Fruit fly (Drosophila melanogaster) whole organism, embryonic: ENCODE measurements around the gene dally.
A peak's percentile ranks its signal among the peaks of the same experiment; 100 is the strongest.

Experiments
- Ada2b ChIP-seq: fragments of 200-800 bp; sonication (Bioruptor generic); IDR thresholded peaks from 2 replicates; pipeline ENCODE4 v1.3.6; 2022; ENCODE audit warnings: missing biosample characterization, missing genetic modification characterization
- Awh ChIP-seq: fragments of 200-800 bp; sonication (Bioruptor generic); IDR thresholded peaks from 2 replicates; pipeline ENCODE4, ENCODE4 v1.3.6; 2022; ENCODE audit warnings: missing biosample characterization, missing genetic modification characterization
- CG10274 ChIP-seq: fragments of 200-800 bp; sonication (Bioruptor generic); optimal IDR thresholded peaks from 3 replicates; lab custom pipeline; 2017; ENCODE audit warnings: missing biosample characterization, mild to moderate bottlenecking, missing genetic modification characterization
- CG11093 ChIP-seq: fragments of 200-800 bp; sonication (Bioruptor generic); IDR thresholded peaks from 3 replicates; pipeline ENCODE4 v1.3.6; 2022; ENCODE audit warnings: missing biosample characterization, missing genetic modification characterization
- CG14667 ChIP-seq: fragments of 200-800 bp; sonication (Bioruptor generic); IDR thresholded peaks from 2 replicates; pipeline ENCODE4 v1.3.6; 2022; ENCODE audit warnings: missing biosample characterization, missing genetic modification characterization
- CG2678 ChIP-seq: fragments of 200-800 bp; sonication (Bioruptor generic); optimal IDR thresholded peaks from 3 replicates; lab custom pipeline; 2019; ENCODE audit warnings: missing biosample characterization, mild to moderate bottlenecking, missing genetic modification characterization, moderate library complexity
- CG30403 ChIP-seq: fragments of 200-800 bp; sonication (Bioruptor generic); optimal IDR thresholded peaks from 3 replicates; lab custom pipeline; 2016; ENCODE audit warnings: missing biosample characterization, missing genetic modification characterization
- CG31441 ChIP-seq: fragments of 200-800 bp; sonication (Bioruptor generic); IDR thresholded peaks from 2 replicates; pipeline ENCODE4 v1.3.6; 2022; ENCODE audit warnings: missing biosample characterization, missing genetic modification characterization
- CG32532 ChIP-seq: fragments of 200-800 bp; sonication (Bioruptor generic); IDR thresholded peaks from 2 replicates; pipeline ENCODE4 v1.3.6; 2022; ENCODE audit warnings: missing biosample characterization, missing genetic modification characterization
- CG3281 ChIP-seq: fragments of 200-800 bp; sonication (Bioruptor generic); optimal IDR thresholded peaks from 3 replicates; lab custom pipeline; 2017; ENCODE audit warnings: missing biosample characterization, mild to moderate bottlenecking, missing genetic modification characterization
- CG4404 ChIP-seq: fragments of 200-800 bp; sonication (Bioruptor generic); IDR thresholded peaks from 2 replicates; pipeline ENCODE4 v1.3.6; 2022; ENCODE audit warnings: missing biosample characterization, missing genetic modification characterization
- CG6689 ChIP-seq: fragments of 200-800 bp; sonication (Bioruptor generic); IDR thresholded peaks from 2 replicates; pipeline ENCODE4 v1.3.6; 2022; ENCODE audit warnings: missing biosample characterization, missing genetic modification characterization
- Chrac-16 ChIP-seq: fragments of 200-800 bp; sonication (Bioruptor generic); optimal IDR thresholded peaks from 3 replicates; lab custom pipeline; 2016; ENCODE audit warnings: missing biosample characterization, missing genetic modification characterization
- D19B ChIP-seq: fragments of 200-800 bp; sonication (Bioruptor generic); optimal IDR thresholded peaks from 2 replicates; lab custom pipeline; 2017; ENCODE audit warnings: missing biosample characterization, mild to moderate bottlenecking, missing genetic modification characterization
- Dip2 ChIP-seq: fragments of 200-800 bp; sonication (Bioruptor generic); IDR thresholded peaks from 2 replicates; pipeline ENCODE4 v1.3.6; 2022; ENCODE audit warnings: missing biosample characterization, missing genetic modification characterization
- Fer1 ChIP-seq: fragments of 200-800 bp; sonication (Bioruptor generic); optimal IDR thresholded peaks from 2 replicates; lab custom pipeline; 2017; ENCODE audit warnings: missing biosample characterization, mild to moderate bottlenecking, missing genetic modification characterization
- GATAe ChIP-seq: fragments of 200-800 bp; sonication (Bioruptor generic); conservative IDR thresholded peaks from 2 replicates; pipeline ENCODE4 v1.3.6; 2022; ENCODE audit warnings: missing biosample characterization, missing genetic modification characterization
- Gug ChIP-seq: fragments of 200-800 bp; sonication (Bioruptor generic); IDR thresholded peaks from 4 replicates; pipeline ENCODE4 v1.3.6; 2022; ENCODE audit warnings: missing biosample characterization, missing genetic modification characterization
- HLH54F ChIP-seq: fragments of 200-800 bp; sonication (Bioruptor generic); optimal IDR thresholded peaks from 3 replicates; lab custom pipeline; 2016; ENCODE audit warnings: missing biosample characterization, missing genetic modification characterization
- Jarid2 ChIP-seq: fragments of 200-800 bp; sonication (Bioruptor generic); optimal IDR thresholded peaks from 3 replicates; lab custom pipeline; 2017; ENCODE audit warnings: mild to moderate bottlenecking, missing biosample characterization, missing genetic modification reagents, missing genetic modification characterization
- Mes4 ChIP-seq: fragments of 200-800 bp; sonication (Bioruptor generic); optimal IDR thresholded peaks from 2 replicates; lab custom pipeline; 2016; ENCODE audit warnings: missing biosample characterization, missing genetic modification characterization
- Optix ChIP-seq: fragments of 200-800 bp; sonication (Bioruptor generic); IDR thresholded peaks from 3 replicates; pipeline ENCODE4 v1.3.6; 2022; ENCODE audit warnings: missing biosample characterization, missing genetic modification characterization
- PHDP ChIP-seq: fragments of 200-800 bp; sonication (Bioruptor generic); optimal IDR thresholded peaks from 3 replicates; lab custom pipeline; 2018; ENCODE audit warnings: missing biosample characterization, mild to moderate bottlenecking, missing genetic modification characterization, moderate library complexity
- TFAM ChIP-seq: fragments of 200-800 bp; sonication (Bioruptor generic); optimal IDR thresholded peaks from 2 replicates; lab custom pipeline; 2017; ENCODE audit warnings: missing biosample characterization, missing genetic modification characterization, inconsistent platforms
- abd-A ChIP-seq: fragments of 200-800 bp; sonication (Bioruptor generic); optimal IDR thresholded peaks from 3 replicates; lab custom pipeline; 2019; ENCODE audit warnings: missing biosample characterization, mild to moderate bottlenecking, missing genetic modification characterization, moderate library complexity
- ase ChIP-seq: fragments of 200-800 bp; sonication (Bioruptor generic); IDR thresholded peaks from 3 replicates; pipeline ENCODE4 v1.3.6; 2022; ENCODE audit warnings: missing biosample characterization, missing genetic modification characterization
- chm ChIP-seq: fragments of 200-800 bp; sonication (Bioruptor generic); IDR thresholded peaks from 2 replicates; pipeline ENCODE4 v1.3.6; 2022; ENCODE audit warnings: missing biosample characterization, missing genetic modification characterization
- ci ChIP-seq: fragments of 200-800 bp; sonication (Bioruptor generic); IDR thresholded peaks from 3 replicates; pipeline ENCODE4 v1.3.6; 2022; ENCODE audit warnings: missing biosample characterization, missing genetic modification characterization
- corto ChIP-seq: fragments of 200-800 bp; sonication (Bioruptor generic); optimal IDR thresholded peaks from 2 replicates; lab custom pipeline; 2016; ENCODE audit warnings: missing biosample characterization, mild to moderate bottlenecking, missing genetic modification characterization, moderate library complexity
- dimm ChIP-seq: fragments of 200-800 bp; sonication (Bioruptor generic); IDR thresholded peaks from 2 replicates; pipeline ENCODE4 v1.3.6; 2022; ENCODE audit warnings: missing biosample characterization, missing genetic modification characterization
- dysf ChIP-seq: fragments of 200-800 bp; sonication (Bioruptor generic); IDR thresholded peaks from 3 replicates; pipeline ENCODE4 v1.3.6; 2022; ENCODE audit warnings: missing biosample characterization, missing genetic modification characterization
- gem ChIP-seq: fragments of 200-800 bp; sonication (Bioruptor generic); optimal IDR thresholded peaks from 2 replicates; lab custom pipeline; 2019; ENCODE audit warnings: missing biosample characterization, mild to moderate bottlenecking, missing genetic modification characterization, moderate library complexity
- hth ChIP-seq: fragments of >200 bp; optimal IDR thresholded peaks from 2 replicates; lab custom pipeline; 2017; ENCODE audit warnings: inconsistent platforms
- ind ChIP-seq: fragments of 200-800 bp; sonication (Bioruptor generic); optimal IDR thresholded peaks from 3 replicates; lab custom pipeline; 2016; ENCODE audit warnings: missing biosample characterization, missing genetic modification characterization
- lab ChIP-seq: fragments of 200-800 bp; sonication (Bioruptor generic); optimal IDR thresholded peaks from 3 replicates; lab custom pipeline; 2017; ENCODE audit warnings: missing biosample characterization, missing genetic modification characterization, mild to moderate bottlenecking, moderate library complexity, missing genetic modification reagents
- lmd ChIP-seq: fragments of 200-800 bp; sonication (Bioruptor generic); IDR thresholded peaks from 2 replicates; pipeline ENCODE4 v1.3.6; 2022; ENCODE audit warnings: missing biosample characterization, missing genetic modification characterization
- oc ChIP-seq: fragments of 200-800 bp; sonication (Bioruptor generic); optimal IDR thresholded peaks from 2 replicates; lab custom pipeline; 2018; ENCODE audit warnings: missing biosample characterization, mild to moderate bottlenecking, missing genetic modification characterization, moderate library complexity
- onecut ChIP-seq: fragments of 200-800 bp; sonication (Bioruptor generic); IDR thresholded peaks from 2 replicates; pipeline ENCODE4 v1.3.6; 2022; ENCODE audit warnings: missing biosample characterization, missing genetic modification characterization
- org-1 ChIP-seq: fragments of 200-800 bp; sonication (Bioruptor generic); optimal IDR thresholded peaks from 2 replicates; lab custom pipeline; 2017; ENCODE audit warnings: missing biosample characterization, missing genetic modification characterization
- pan ChIP-seq, 4 experiments: fragments of >200 bp in 3 of 4; fragments of 200-800 bp in 1 of 4; sonication (Bioruptor generic) in 1 of 4; optimal IDR thresholded peaks in 3 of 4; IDR thresholded peaks in 1 of 4; 2 replicates each; pipeline versions ENCODE4 v1.3.6 to Lab custom; 2017 to 2022; ENCODE audit warnings: missing biosample characterization in 2 of 4, missing genetic modification characterization in 2 of 4, mixed read lengths in 1 of 4
- pita ChIP-seq: fragments of 200-800 bp; sonication (Bioruptor generic); optimal IDR thresholded peaks from 2 replicates; lab custom pipeline; 2017; ENCODE audit warnings: missing biosample characterization, mild to moderate bottlenecking, missing genetic modification characterization
- psq ChIP-seq: fragments of 200-800 bp; sonication (Bioruptor generic); optimal IDR thresholded peaks from 2 replicates; lab custom pipeline; 2017; ENCODE audit warnings: missing biosample characterization, missing genetic modification characterization
- pum ChIP-seq: fragments of 200-800 bp; sonication (Bioruptor generic); optimal IDR thresholded peaks from 2 replicates; lab custom pipeline; 2016; ENCODE audit warnings: missing biosample characterization, missing genetic modification characterization
- ranshi ChIP-seq: fragments of 200-800 bp; sonication (Bioruptor generic); IDR thresholded peaks from 2 replicates; pipeline ENCODE4 v1.3.6; 2022; ENCODE audit warnings: missing biosample characterization, missing genetic modification characterization
- sd ChIP-seq: fragments of 200-800 bp; sonication (Bioruptor generic); optimal IDR thresholded peaks from 3 replicates; lab custom pipeline; 2018; ENCODE audit warnings: missing biosample characterization, mild to moderate bottlenecking, missing genetic modification characterization, moderate library complexity
- sens ChIP-seq: fragments of 200-800 bp; sonication (Bioruptor generic); peaks from one replicate; lab custom pipeline; 2016; ENCODE audit warnings: missing biosample characterization, missing genetic modification characterization
- slbo ChIP-seq: fragments of 200-800 bp; sonication (Bioruptor generic); IDR thresholded peaks from 2 replicates; pipeline ENCODE4 v1.3.6; 2022; ENCODE audit warnings: missing biosample characterization, missing genetic modification characterization
- tap ChIP-seq: fragments of 200-800 bp; optimal IDR thresholded peaks from 3 replicates; lab custom pipeline; 2019; ENCODE audit warnings: missing biosample characterization, mild to moderate bottlenecking, missing genetic modification characterization, moderate library complexity
- tio ChIP-seq: fragments of 200-800 bp; sonication (Bioruptor generic); optimal IDR thresholded peaks from 2 replicates; lab custom pipeline; 2017; ENCODE audit warnings: missing biosample characterization, missing genetic modification characterization, inconsistent platforms
- vvl ChIP-seq: fragments of 200-800 bp; sonication (Bioruptor generic); IDR thresholded peaks from 2 replicates; pipeline ENCODE4 v1.3.6; 2022; ENCODE audit warnings: missing biosample characterization, missing genetic modification characterization

Gene dally

dm6 chr3L:8851950-8852349 is 24.6 kb downstream of the dally start:
- peak; percentile 44 for TF ChIP-seq sens (GFP tag; lab: Kevin White, UChicago)
- TF ChIP-seq onecut, result 0 out of 2 replicates have a peak, but pooled peaks have one; percentile 4
- TF ChIP-seq abd-A (tag; lab: Kevin White, UChicago), result peak; percentile 10
- no peak for TF ChIP-seq Jarid2 (GFP tag; lab: Kevin White, UChicago)
- no peak for TF ChIP-seq psq (GFP tag; lab: Kevin White, UChicago)
- TF ChIP-seq oc, result peak; percentile 10

- no peak for TF ChIP-seq hth (lab: Kevin White, UChicago)
- TF ChIP-seq tap, result no peak
- TF ChIP-seq CG2678 (tag; lab: Kevin White, UChicago), result peak; percentile 31
- peak; percentile 20 for TF ChIP-seq Chrac-16 (GFP tag; lab: Kevin White, UChicago)
- TF ChIP-seq pita (GFP tag; lab: Kevin White, UChicago), result no peak
- TF ChIP-seq lmd (GFP tag; lab: Robert Waterston, UW), result peak; percentile 47
- TF ChIP-seq tio (GFP tag; lab: Kevin White, UChicago), result no peak
- TF ChIP-seq CG31441 (GFP tag; lab: Robert Waterston, UW), result 0 out of 2 replicates have a peak, but pooled peaks have one; percentile 31
- no peak for TF ChIP-seq chm (GFP tag; lab: Robert Waterston, UW)
- TF ChIP-seq CG11093 (GFP tag; lab: Robert Waterston, UW), result 0 out of 3 replicates have a peak, but pooled peaks have one; percentile 17
- TF ChIP-seq dysf, result peak; percentile 50; the same call in 2 of the 3 replicates
- TF ChIP-seq CG32532, result peak; percentile 63
- no peak for TF ChIP-seq Dip2
- TF ChIP-seq corto (GFP tag; lab: Kevin White, UChicago), result no peak
- TF ChIP-seq Optix (GFP tag; lab: Robert Waterston, UW), result peak; percentile 47; the same call in 1 of the 3 replicates
- TF ChIP-seq CG3281, result peak; percentile 17
- no peak for TF ChIP-seq HLH54F
- TF ChIP-seq Ada2b (GFP tag; lab: Robert Waterston, UW), result peak; percentile 63
- peak; percentile 20 for TF ChIP-seq PHDP (tag; lab: Kevin White, UChicago)
- no peak for TF ChIP-seq pan (optimal IDR thresholded peaks at IDR 0.05; lab: Kevin White, UChicago)
- TF ChIP-seq pan (GFP tag; optimal IDR thresholded peaks at IDR 0.05 in 1 of 2, IDR thresholded peaks at IDR 0.05 in 1 of 2), result peak in 1 of 2 experiments; percentile 66
- TF ChIP-seq Mes4 (GFP tag; lab: Kevin White, UChicago), result no peak
- peak; percentile 35 for TF ChIP-seq CG30403 (GFP tag; lab: Kevin White, UChicago)
- peak; percentile 51 for TF ChIP-seq lab (GFP tag; lab: Kevin White, UChicago)
- TF ChIP-seq gem (tag; lab: Kevin White, UChicago), result peak; percentile 40
- 0 out of 2 replicates have a peak, but pooled peaks have one; percentile 32 for TF ChIP-seq CG14667 (GFP tag; lab: Robert Waterston, UW)
- TF ChIP-seq Fer1 (GFP tag; lab: Kevin White, UChicago), result no peak
- peak; percentile 61; the same call in 3 of the 4 replicates for TF ChIP-seq Gug (GFP tag; lab: Robert Waterston, UW)
- TF ChIP-seq CG4404 (GFP tag; lab: Robert Waterston, UW), result 0 out of 2 replicates have a peak, but pooled peaks have one; percentile 15
- TF ChIP-seq pum (GFP tag; lab: Kevin White, UChicago), result peak; percentile 11
- no peak for TF ChIP-seq dimm (GFP tag; lab: Robert Waterston, UW)
- TF ChIP-seq vvl (GFP tag; lab: Robert Waterston, UW), result peak; percentile 41
- peak; percentile 64; the same call in 1 of the 3 replicates for TF ChIP-seq ci
- peak; percentile 35; the same call in 1 of the 3 replicates for TF ChIP-seq ase (GFP tag; lab: Robert Waterston, UW)
- TF ChIP-seq ind, result peak; percentile 29
- TF ChIP-seq Awh (GFP tag; lab: Robert Waterston, UW), result peak; percentile 17; the same call in 1 of the 2 replicates
- peak; percentile 4 for TF ChIP-seq org-1 (GFP tag; lab: Kevin White, UChicago)
- TF ChIP-seq ranshi, result peak; percentile 37; the same call in 1 of the 2 replicates
- TF ChIP-seq GATAe (GFP tag; lab: Robert Waterston, UW), result no peak
- TF ChIP-seq slbo (GFP tag; lab: Robert Waterston, UW), result peak; percentile 82
- TF ChIP-seq CG10274 (GFP tag; lab: Kevin White, UChicago), result no peak
- TF ChIP-seq D19B (GFP tag; lab: Kevin White, UChicago), result no peak
- TF ChIP-seq TFAM, result no peak
- TF ChIP-seq CG6689 (GFP tag; lab: Robert Waterston, UW), result peak; percentile 29; the same call in 1 of the 2 replicates
- TF ChIP-seq sd (tag; lab: Kevin White, UChicago), result no peak
Measured at dm6 chr3L:8852907-8853306, 25.6 kb downstream of the dally start.
